Fruit fly (Drosophila melanogaster): Measurements from ENCODE around the gene CG44085.
"Not testable (repeated sequence)": the region's sequence is repeated elsewhere in the genome, so short reads cannot be mapped to it uniquely, and the experiment has no call there.

The CG44085 gene

DNA sequence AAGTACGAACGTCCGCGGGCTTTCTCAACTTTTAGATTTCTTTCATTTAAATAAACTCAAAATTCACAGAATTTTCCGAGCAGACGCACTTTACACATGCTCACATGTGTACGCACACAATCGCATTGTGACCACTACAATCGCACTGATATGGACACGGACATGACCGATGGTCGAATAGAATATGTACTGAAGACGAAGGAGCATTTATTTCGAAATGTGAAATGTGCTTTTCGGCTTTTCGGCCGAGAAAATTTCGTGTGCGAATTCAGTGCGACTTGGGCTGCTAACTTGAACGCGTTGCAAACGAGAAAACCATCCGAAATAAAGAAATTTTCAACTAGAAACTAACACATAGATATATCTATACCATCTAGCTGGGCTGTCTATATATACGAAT, at the start of gene CG44085:
TSS of gene CG44085 (plus strand) at position 269 of the 400 bp plus-strand sequence.
- no peak for TF ChIP-seq CG17801 (GFP tag; optimal IDR thresholded peaks at IDR 0.05; ENCODE audit: partially characterized antibody)

DNA sequence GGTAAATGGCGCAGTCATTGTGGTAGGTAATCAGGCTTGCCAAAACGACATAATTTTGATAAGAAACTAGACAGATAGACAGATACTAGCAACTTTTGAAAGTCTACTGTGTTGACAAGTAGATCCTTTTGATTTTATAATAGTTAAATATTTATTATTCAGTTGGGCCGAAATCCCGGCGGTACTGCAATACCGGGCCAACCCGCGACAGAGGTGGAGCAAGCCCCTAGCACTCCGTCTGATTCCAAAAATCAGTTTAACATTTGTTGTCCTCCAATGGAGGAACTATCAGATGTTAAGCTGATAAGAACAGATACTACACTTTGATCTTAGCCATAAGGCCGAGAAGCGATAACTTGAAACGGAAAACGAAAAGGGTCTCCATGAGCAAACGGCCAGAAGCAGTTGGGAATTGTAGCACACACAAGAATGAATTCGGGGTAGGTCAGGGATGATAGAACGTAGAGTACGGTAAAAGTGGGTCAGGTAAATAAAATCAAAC, 49.0 kb upstream of the CG44085 start, which contains the start of gene CG15482:
TSS of gene CG15482 (minus strand) at position 51 of the 502 bp plus-strand sequence.
- not testable (repeated sequence) for TF ChIP-seq CG17801 (GFP tag; optimal IDR thresholded peaks at IDR 0.05; ENCODE audit: partially characterized antibody)

- TF ChIP-seq CG17801 (GFP tag; optimal IDR thresholded peaks at IDR 0.05; ENCODE audit: partially characterized antibody) = no peak
These were observed 45.8 kb upstream of the CG44085 start, which contains the start of gene kek4 for dm6 chr2L:13215010-13215409. TSS of gene kek4 (minus strand) at chr2L:13215350.

dm6 chr2L:13215640-13216129, 45.1 kb upstream of the CG44085 start:
- TF ChIP-seq CG17801 (GFP tag; optimal IDR thresholded peaks at IDR 0.05; ENCODE audit: partially characterized antibody) = peak; percentile 25

- TF ChIP-seq CG17801 (GFP tag; optimal IDR thresholded peaks at IDR 0.05; ENCODE audit: partially characterized antibody) = peak; percentile 29
These were observed 41.3 kb upstream of the CG44085 start, which contains the start of the genes CG9426 and mRF1 for dm6 chr2L:13219281-13220092. TSS of gene CG9426 (minus strand) at chr2L:13219923. TSS of gene mRF1 (plus strand) at chr2L:13219979.

DNA sequence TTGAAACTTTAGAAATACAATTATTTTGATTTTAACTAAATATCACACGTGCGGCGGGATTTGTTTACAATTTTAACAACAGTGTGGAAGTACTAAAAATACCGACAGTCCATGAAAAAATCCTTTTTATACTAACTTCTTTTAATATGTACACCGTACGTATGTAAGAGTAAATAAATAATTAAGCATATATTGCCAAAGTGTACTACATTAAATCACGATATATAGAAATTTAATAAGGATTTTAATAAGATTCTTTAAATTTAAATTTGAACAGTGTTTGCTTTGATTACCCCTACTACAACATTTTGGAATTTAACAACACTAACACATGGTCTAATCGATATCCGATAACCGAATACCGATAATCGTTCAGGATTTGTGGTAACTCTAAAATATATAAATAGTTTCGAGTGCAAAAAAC, 38.6 kb upstream of the CG44085 start, which contains the start of the genes Ski6 and CG16812:
TSS of gene Ski6 (minus strand) at position 205 of the 424 bp plus-strand sequence.
TSS of gene CG16812 (plus strand) at position 363 of the 424 bp plus-strand sequence.
- TF ChIP-seq CG17801 (GFP tag; optimal IDR thresholded peaks at IDR 0.05; ENCODE audit: partially characterized antibody) = peak; percentile 71

- no peak for TF ChIP-seq CG17801 (GFP tag; optimal IDR thresholded peaks at IDR 0.05; ENCODE audit: partially characterized antibody)
These were observed 35.5 kb upstream of the CG44085 start, which contains the start of gene CG15480 for dm6 chr2L:13225225-13225840. TSS of gene CG15480 (minus strand) at chr2L:13225275.

DNA sequence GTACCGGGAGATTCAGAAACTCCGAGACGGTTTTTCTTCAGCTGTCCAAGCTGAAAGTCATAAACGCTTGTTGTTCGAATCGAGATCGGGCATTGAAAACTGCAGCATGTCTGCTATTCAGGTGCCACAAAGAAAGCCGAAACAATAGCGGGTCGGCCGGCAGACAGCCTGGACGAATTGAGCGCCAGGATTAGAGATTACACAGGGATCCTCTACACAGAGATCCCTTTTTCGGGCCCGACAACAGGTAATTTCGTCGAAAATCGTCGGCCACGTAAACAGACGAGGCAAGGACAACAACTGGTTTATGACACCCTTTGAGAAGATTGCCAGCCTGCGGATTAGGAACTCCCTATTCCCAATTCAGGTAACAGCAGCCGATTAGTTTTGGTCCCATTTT, 33.6 kb upstream of the CG44085 start, which contains the start of gene CG16813:
TSS of gene CG16813 (plus strand) at position 288 of the 400 bp plus-strand sequence.
- TF ChIP-seq CG17801 (GFP tag; optimal IDR thresholded peaks at IDR 0.05; ENCODE audit: partially characterized antibody) = no peak

dm6 chr2L:13229388-13229882, 31.4 kb upstream of the CG44085 start, which contains the start of gene CG16815:
TSS of gene CG16815 (plus strand) at chr2L:13229832.
- no peak for TF ChIP-seq CG17801 (GFP tag; optimal IDR thresholded peaks at IDR 0.05; ENCODE audit: partially characterized antibody)

- TF ChIP-seq CG17801 (GFP tag; optimal IDR thresholded peaks at IDR 0.05; ENCODE audit: partially characterized antibody) = no peak
These were observed 29.1 kb upstream of the CG44085 start, which contains the start of gene Prosalpha6T for dm6 chr2L:13231739-13232138. TSS of gene Prosalpha6T (plus strand) at chr2L:13232039.

DNA sequence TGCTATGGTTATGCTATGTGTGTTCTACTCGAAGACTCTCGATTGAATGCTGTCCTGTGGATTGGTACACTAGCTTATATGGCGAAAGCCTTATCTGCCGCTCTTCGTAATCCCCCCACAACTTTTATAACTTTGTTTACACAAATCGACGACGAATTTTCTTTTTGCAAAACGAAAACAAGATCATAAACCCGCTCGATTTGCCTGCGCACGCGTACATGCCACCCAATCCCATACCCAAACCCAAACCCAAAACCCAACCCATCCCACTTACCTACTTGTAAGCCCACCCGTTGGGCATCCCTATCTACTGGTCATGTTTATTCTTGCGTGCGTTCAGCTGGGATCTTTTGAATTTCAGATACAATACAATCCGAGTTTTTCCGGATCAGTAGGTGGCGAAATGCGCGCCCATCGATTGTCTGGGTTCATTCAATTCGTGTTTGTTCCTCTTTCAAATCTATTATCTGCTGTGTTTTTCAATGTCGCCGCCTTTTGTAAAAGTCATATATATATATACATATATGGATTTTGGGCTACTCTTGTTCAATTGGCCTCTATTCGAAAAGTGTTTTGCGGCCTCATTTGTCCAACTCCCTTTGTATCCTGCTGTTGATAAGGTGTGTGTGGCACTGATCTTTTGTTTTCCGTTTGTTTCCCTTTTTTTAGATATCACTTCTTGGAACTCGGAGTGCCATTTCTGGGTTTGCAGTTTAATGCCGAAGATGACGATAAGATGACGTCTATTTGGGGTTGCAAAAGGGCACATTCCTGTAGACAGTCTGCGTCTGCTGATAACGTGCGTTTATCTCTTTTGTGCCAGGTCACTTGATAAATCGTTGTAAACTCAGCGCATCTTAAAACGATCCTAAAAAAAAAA, 26.0 kb upstream of the CG44085 start, which contains the start of gene Mabi:
TSS of gene Mabi (minus strand) at position 51 of the 880 bp plus-strand sequence.
- no peak for TF ChIP-seq CG17801 (GFP tag; optimal IDR thresholded peaks at IDR 0.05; ENCODE audit: partially characterized antibody)

DNA sequence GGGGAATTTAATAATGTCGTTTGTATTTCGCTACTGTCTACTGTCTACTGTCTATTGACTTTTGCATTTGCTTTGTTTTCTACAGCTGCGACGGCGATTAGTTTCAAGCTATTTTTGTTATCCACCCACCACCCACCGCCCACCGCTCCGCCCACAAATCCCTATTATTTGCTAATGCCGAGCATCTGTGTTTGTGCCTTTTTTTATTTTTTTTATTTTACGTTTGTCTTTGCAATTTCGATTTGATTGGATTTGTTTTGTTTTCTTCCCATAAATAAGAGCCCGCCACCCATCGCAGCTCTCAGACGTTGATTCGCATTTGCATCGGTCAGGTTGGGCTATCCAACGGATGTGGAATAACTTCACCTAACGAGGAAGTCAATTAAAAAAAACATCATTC, 24.6 kb upstream of the CG44085 start, which contains the start of gene Jhbp14:
TSS of gene Jhbp14 (plus strand) at position 301 of the 400 bp plus-strand sequence.
- no peak for TF ChIP-seq CG17801 (GFP tag; optimal IDR thresholded peaks at IDR 0.05; ENCODE audit: partially characterized antibody)

- no peak for TF ChIP-seq CG17801 (GFP tag; optimal IDR thresholded peaks at IDR 0.05; ENCODE audit: partially characterized antibody)
These were observed 21.1 kb upstream of the CG44085 start, which contains the start of gene Jhbp13 for dm6 chr2L:13239689-13240088. TSS of gene Jhbp13 (plus strand) at chr2L:13239989.

Data from ovary, adult (tissue).